Fruit fly (Drosophila melanogaster) whole organism, pupa: Measurements from ENCODE around the gene Dic4.
A peak's percentile ranks its signal among the peaks of the same experiment; 100 is the strongest.

Source experiments
- CG10348 ChIP-seq: fragments of 200-800 bp; sonication (Bioruptor generic); IDR thresholded peaks from 2 replicates; pipeline ENCODE4 v1.3.6; 2022; ENCODE audit warnings: missing biosample characterization, missing genetic modification characterization
- CG12605 ChIP-seq: fragments of 200-800 bp; sonication (Bioruptor generic); IDR thresholded peaks from 2 replicates; pipeline ENCODE4 v1.3.6; 2022; ENCODE audit warnings: missing biosample characterization, missing genetic modification characterization
- CG13204 ChIP-seq: fragments of 200-800 bp; sonication (Bioruptor generic); optimal IDR thresholded peaks from 2 replicates; lab custom pipeline; 2018; ENCODE audit warnings: missing biosample characterization, mild to moderate bottlenecking, missing genetic modification characterization, moderate library complexity
- CG14655 ChIP-seq: fragments of 200-800 bp; sonication (Bioruptor generic); optimal IDR thresholded peaks from 3 replicates; lab custom pipeline; 2017; ENCODE audit warnings: mild to moderate bottlenecking, missing biosample characterization, missing genetic modification reagents, missing genetic modification characterization
- CG15710 ChIP-seq: fragments of 200-800 bp; sonication (Bioruptor generic); optimal IDR thresholded peaks from 2 replicates; lab custom pipeline; 2018; ENCODE audit warnings: missing biosample characterization, mild to moderate bottlenecking, missing genetic modification characterization, moderate library complexity
- CG17806 ChIP-seq: fragments of 200-800 bp; sonication (Bioruptor generic); optimal IDR thresholded peaks from 2 replicates; lab custom pipeline; 2018; ENCODE audit warnings: missing biosample characterization, mild to moderate bottlenecking, missing genetic modification characterization, moderate library complexity
- CG32121 ChIP-seq: fragments of 200-800 bp; sonication (Bioruptor generic); IDR thresholded peaks from 2 replicates; pipeline ENCODE4 v1.3.6; 2022; ENCODE audit warnings: missing biosample characterization, missing genetic modification characterization
- CG34367 ChIP-seq: fragments of 200-800 bp; sonication (Bioruptor generic); optimal IDR thresholded peaks from 2 replicates; lab custom pipeline; 2018; ENCODE audit warnings: missing biosample characterization, mild to moderate bottlenecking, missing genetic modification characterization
- CG4496 ChIP-seq: fragments of 200-800 bp; sonication (Bioruptor generic); IDR thresholded peaks from 3 replicates; pipeline ENCODE4 v1.3.6; 2022; ENCODE audit warnings: missing biosample characterization, missing genetic modification characterization
- CG8159 ChIP-seq: fragments of 200-800 bp; sonication (Bioruptor generic); optimal IDR thresholded peaks from 3 replicates; lab custom pipeline; 2018; ENCODE audit warnings: missing biosample characterization, mild to moderate bottlenecking, missing genetic modification characterization, moderate library complexity
- CG8301 ChIP-seq: fragments of 200-800 bp; sonication (Bioruptor generic); optimal IDR thresholded peaks from 2 replicates; lab custom pipeline; 2018; ENCODE audit warnings: missing biosample characterization, mild to moderate bottlenecking, missing genetic modification characterization
- CG9948 ChIP-seq: fragments of 200-800 bp; sonication (Bioruptor generic); optimal IDR thresholded peaks from 2 replicates; lab custom pipeline; 2018; ENCODE audit warnings: missing biosample characterization, mild to moderate bottlenecking, missing genetic modification characterization, moderate library complexity
- D1 ChIP-seq: fragments of 200-800 bp; sonication (Bioruptor generic); optimal IDR thresholded peaks from 2 replicates; lab custom pipeline; 2018; ENCODE audit warnings: missing biosample characterization, mild to moderate bottlenecking, missing genetic modification characterization, moderate library complexity
- EcR ChIP-seq: fragments of 200-800 bp; sonication (Bioruptor generic); optimal IDR thresholded peaks from 3 replicates; lab custom pipeline; 2019; ENCODE audit warnings: missing biosample characterization, missing genetic modification characterization, mild to moderate bottlenecking, moderate library complexity, missing genetic modification reagents
- Ets98B ChIP-seq: fragments of 200-800 bp; sonication (Bioruptor generic); IDR thresholded peaks from 2 replicates; pipeline ENCODE4 v1.3.6; 2022; ENCODE audit warnings: missing biosample characterization, missing genetic modification characterization
- Pif1A ChIP-seq: fragments of 200-800 bp; sonication (Bioruptor generic); optimal IDR thresholded peaks from 3 replicates; lab custom pipeline; 2016; ENCODE audit warnings: missing biosample characterization, missing genetic modification characterization
- Pif1B ChIP-seq: fragments of 200-800 bp; sonication (Bioruptor generic); optimal IDR thresholded peaks from 3 replicates; lab custom pipeline; 2016; ENCODE audit warnings: missing biosample characterization, missing genetic modification characterization
- Snoo ChIP-seq: fragments of 200-800 bp; sonication (Bioruptor generic); optimal IDR thresholded peaks from 3 replicates; lab custom pipeline; 2017; ENCODE audit warnings: missing biosample characterization, mild to moderate bottlenecking, missing genetic modification characterization, inconsistent platforms
- fd96Ca ChIP-seq: fragments of 200-800 bp; sonication (Bioruptor generic); IDR thresholded peaks from 3 replicates; pipeline ENCODE4 v1.3.6; 2022; ENCODE audit warnings: missing biosample characterization, missing genetic modification characterization
- gl ChIP-seq: fragments of 200-800 bp; sonication (Bioruptor generic); optimal IDR thresholded peaks from 2 replicates; lab custom pipeline; 2018; ENCODE audit warnings: missing biosample characterization, mild to moderate bottlenecking, missing genetic modification characterization
- rn ChIP-seq: fragments of 200-800 bp; sonication (Bioruptor generic); IDR thresholded peaks from 2 replicates; pipeline ENCODE4 v1.3.6; 2022; ENCODE audit warnings: missing biosample characterization, missing genetic modification characterization

Gene Dic4

dm6 chr3L:18686220-18686801, 11.9 kb downstream of the Dic4 start, which contains the start of gene Cyp12c1:
Gene Cyp12c1 (minus strand): TSS chr3L:18686319.
- TF ChIP-seq fd96Ca (GFP tag; lab: Robert Waterston, UW) (no peak), CG34367 (tag; lab: Kevin White, UChicago) (no peak), D1 (tag; lab: Kevin White, UChicago) (no peak), CG17806 (tag; lab: Kevin White, UChicago) (no peak), Pif1B (GFP tag; lab: Kevin White, UChicago) (no peak), Snoo (no peak), CG9948 (tag; lab: Kevin White, UChicago) (no peak), rn (GFP tag; lab: Robert Waterston, UW) (no peak), CG10348 (GFP tag; lab: Robert Waterston, UW) (no peak), gl (tag; lab: Kevin White, UChicago) (no peak), Ets98B (no peak), CG8301 (tag; lab: Kevin White, UChicago) (no peak), CG14655 (GFP tag; lab: Kevin White, UChicago) (no peak), CG4496 (GFP tag; lab: Robert Waterston, UW) (no peak), Pif1A (GFP tag; lab: Kevin White, UChicago) (no peak), CG8159 (tag; lab: Kevin White, UChicago) (no peak), CG32121 (GFP tag; lab: Robert Waterston, UW) (no peak), CG13204 (GFP tag; lab: Kevin White, UChicago) (no peak)

- no peak for TF ChIP-seq gl (tag; lab: Kevin White, UChicago)
- no peak for TF ChIP-seq CG4496 (GFP tag; lab: Robert Waterston, UW)
- TF ChIP-seq rn (GFP tag; lab: Robert Waterston, UW) = no peak
- TF ChIP-seq CG8301 (tag; lab: Kevin White, UChicago) = no peak
- no peak for TF ChIP-seq Snoo
- no peak for TF ChIP-seq CG10348 (GFP tag; lab: Robert Waterston, UW)
- no peak for TF ChIP-seq Ets98B
- TF ChIP-seq CG9948 (tag; lab: Kevin White, UChicago) = no peak
- no peak for TF ChIP-seq Pif1B (GFP tag; lab: Kevin White, UChicago)
These were observed 14.4 kb downstream of the Dic4 start, which contains the start of gene Chmp1 for dm6 chr3L:18683846-18684245. Gene Chmp1 (minus strand): TSS chr3L:18684061.

- TF ChIP-seq Ets98B = 0 out of 2 replicates have a peak, but pooled peaks have one; percentile 26
- peak; percentile 57 for TF ChIP-seq CG9948 (tag; lab: Kevin White, UChicago)
- peak; percentile 53 for TF ChIP-seq CG17806 (tag; lab: Kevin White, UChicago)
- TF ChIP-seq rn (GFP tag; lab: Robert Waterston, UW) = no peak
- peak; percentile 48 for TF ChIP-seq CG34367 (tag; lab: Kevin White, UChicago)
- peak; percentile 70 for TF ChIP-seq CG15710 (tag; lab: Kevin White, UChicago)
- peak; percentile 31 for TF ChIP-seq Snoo
- no peak for TF ChIP-seq Pif1A (GFP tag; lab: Kevin White, UChicago)
These were observed 16.5 kb downstream of the Dic4 start, which contains the start of the genes Sgf11 and CG32202 for dm6 chr3L:18681550-18682217. Gene Sgf11 (minus strand): TSS chr3L:18681836. Gene CG32202 (plus strand): TSS chr3L:18682184.

- no peak for TF ChIP-seq D1 (tag; lab: Kevin White, UChicago)
- TF ChIP-seq Pif1A (GFP tag; lab: Kevin White, UChicago) = no peak
- TF ChIP-seq CG10348 (GFP tag; lab: Robert Waterston, UW) = peak; percentile 62; the same call in 1 of the 2 replicates
- peak; percentile 90 for TF ChIP-seq CG17806 (tag; lab: Kevin White, UChicago)
- TF ChIP-seq CG9948 (tag; lab: Kevin White, UChicago) = peak; percentile 89
- TF ChIP-seq CG12605 (GFP tag; lab: Robert Waterston, UW) = peak; percentile 93
- peak; percentile 88 for TF ChIP-seq CG8301 (tag; lab: Kevin White, UChicago)
- TF ChIP-seq fd96Ca (GFP tag; lab: Robert Waterston, UW) = no peak
- TF ChIP-seq Pif1B (GFP tag; lab: Kevin White, UChicago) = peak; percentile 71
- TF ChIP-seq CG4496 (GFP tag; lab: Robert Waterston, UW) = peak; percentile 95
- peak; percentile 25 for TF ChIP-seq gl (tag; lab: Kevin White, UChicago)
- peak; percentile 89 for TF ChIP-seq Ets98B
- no peak for TF ChIP-seq CG13204 (GFP tag; lab: Kevin White, UChicago)
- TF ChIP-seq EcR = no peak
- peak; percentile 86 for TF ChIP-seq CG15710 (tag; lab: Kevin White, UChicago)
- TF ChIP-seq CG8159 (tag; lab: Kevin White, UChicago) = peak; percentile 92
- TF ChIP-seq rn (GFP tag; lab: Robert Waterston, UW) = peak; percentile 86
- peak; percentile 95 for TF ChIP-seq CG32121 (GFP tag; lab: Robert Waterston, UW)
- peak; percentile 78 for TF ChIP-seq CG34367 (tag; lab: Kevin White, UChicago)
- TF ChIP-seq CG14655 (GFP tag; lab: Kevin White, UChicago) = no peak
- TF ChIP-seq Snoo = peak; percentile 84
These were observed 22.8 kb downstream of the Dic4 start, which contains the start of the genes GNBP2 and GNBP1 for dm6 chr3L:18675363-18675866. Gene GNBP2 (minus strand): TSS chr3L:18675413. Gene GNBP1 (plus strand): TSS chr3L:18675800.
